Fruit fly (Drosophila melanogaster) whole organism, embryonic: ENCODE data around the gene CG5921.

ENCODE experiments used
- Ada2b ChIP-seq: fragments of 200-800 bp; sonication (Bioruptor generic); IDR thresholded peaks from 2 replicates; pipeline ENCODE4 v1.3.6; 2022; ENCODE audit warnings: missing biosample characterization, missing genetic modification characterization
- CG10209 ChIP-seq: fragments of 200-800 bp; sonication (Bioruptor generic); optimal IDR thresholded peaks from 3 replicates; lab custom pipeline; 2017; ENCODE audit warnings: missing biosample characterization, mild to moderate bottlenecking, missing genetic modification characterization, missing genetic modification reagents
- CG1024 ChIP-seq: fragments of 200-800 bp; sonication (Bioruptor generic); IDR thresholded peaks from 2 replicates; pipeline ENCODE4 v1.3.6; 2022; ENCODE audit warnings: missing biosample characterization, missing genetic modification characterization
- CG11696 ChIP-seq: fragments of 200-800 bp; sonication (Bioruptor generic); IDR thresholded peaks from 2 replicates; pipeline ENCODE4 v1.3.6; 2022; ENCODE audit warnings: missing biosample characterization, missing genetic modification characterization
- CG12236 ChIP-seq: fragments of 200-800 bp; sonication (Bioruptor generic); optimal IDR thresholded peaks from 2 replicates; lab custom pipeline; 2016; ENCODE audit warnings: missing biosample characterization, missing genetic modification characterization
- CG13123 ChIP-seq: fragments of 200-800 bp; sonication (Bioruptor generic); optimal IDR thresholded peaks from 2 replicates; lab custom pipeline; 2016; ENCODE audit warnings: missing biosample characterization, missing genetic modification characterization
- CG14441 ChIP-seq: fragments of 200-800 bp; sonication (Bioruptor generic); IDR thresholded peaks from 2 replicates; pipeline ENCODE4 v1.3.6; 2022; ENCODE audit warnings: missing biosample characterization, missing genetic modification characterization
- CG16815 ChIP-seq: fragments of 200-800 bp; sonication (Bioruptor generic); optimal IDR thresholded peaks from 3 replicates; lab custom pipeline; 2017; ENCODE audit warnings: missing biosample characterization, mild to moderate bottlenecking, missing genetic modification characterization
- CG17361 ChIP-seq: fragments of 200-800 bp; sonication (Bioruptor generic); IDR thresholded peaks from 3 replicates; pipeline ENCODE4 v1.3.6; 2022; ENCODE audit warnings: missing biosample characterization, missing genetic modification characterization
- CG17568 ChIP-seq: fragments of 200-800 bp; sonication (Bioruptor generic); optimal IDR thresholded peaks from 2 replicates; lab custom pipeline; 2018; ENCODE audit warnings: missing biosample characterization, mild to moderate bottlenecking, missing genetic modification characterization, moderate library complexity
- CG18262 ChIP-seq: fragments of 200-800 bp; optimal IDR thresholded peaks from 3 replicates; lab custom pipeline; 2019; ENCODE audit warnings: missing biosample characterization, mild to moderate bottlenecking, missing genetic modification characterization, moderate library complexity
- CG18764 ChIP-seq: fragments of 200-800 bp; sonication (Bioruptor generic); optimal IDR thresholded peaks from 3 replicates; lab custom pipeline; 2016; ENCODE audit warnings: missing biosample characterization, missing genetic modification characterization
- CG4707 ChIP-seq: fragments of 200-800 bp; sonication (Bioruptor generic); optimal IDR thresholded peaks from 2 replicates; lab custom pipeline; 2018; ENCODE audit warnings: missing biosample characterization, mild to moderate bottlenecking, missing genetic modification characterization, moderate library complexity
- CG4820 ChIP-seq: fragments of 200-800 bp; sonication (Bioruptor generic); optimal IDR thresholded peaks from 3 replicates; lab custom pipeline; 2016; ENCODE audit warnings: missing biosample characterization, missing genetic modification characterization
- CG6689 ChIP-seq: fragments of 200-800 bp; sonication (Bioruptor generic); IDR thresholded peaks from 2 replicates; pipeline ENCODE4 v1.3.6; 2022; ENCODE audit warnings: missing biosample characterization, missing genetic modification characterization
- CG7556 ChIP-seq: fragments of 200-800 bp; sonication (Bioruptor generic); optimal IDR thresholded peaks from 2 replicates; lab custom pipeline; 2017; ENCODE audit warnings: missing biosample characterization, mild to moderate bottlenecking, missing genetic modification characterization
- CHES-1-like ChIP-seq: fragments of 200-800 bp; sonication (Bioruptor generic); optimal IDR thresholded peaks from 2 replicates; lab custom pipeline; 2016; ENCODE audit warnings: missing biosample characterization, missing genetic modification characterization
- Camta ChIP-seq: fragments of 200-800 bp; sonication (Bioruptor generic); optimal IDR thresholded peaks from 2 replicates; lab custom pipeline; 2016; ENCODE audit warnings: missing biosample characterization, missing genetic modification characterization
- CoRest ChIP-seq: fragments of 200-800 bp; sonication (Bioruptor generic); optimal IDR thresholded peaks from 3 replicates; lab custom pipeline; 2018; ENCODE audit warnings: missing biosample characterization, mild to moderate bottlenecking, missing genetic modification characterization, moderate library complexity
- Dbx ChIP-seq: fragments of 200-800 bp; sonication (Bioruptor generic); IDR thresholded peaks from 3 replicates; pipeline ENCODE4 v1.3.6; 2022; ENCODE audit warnings: missing biosample characterization, missing genetic modification characterization
- Dfd ChIP-seq, 2 experiments: fragments of >200 bp; optimal IDR thresholded peaks; 2 replicates each; lab custom pipeline; 2017; ENCODE audit warnings: missing biosample characterization in 2 of 2, missing genetic modification characterization in 2 of 2
- Drgx ChIP-seq: fragments of 200-800 bp; sonication (Bioruptor generic); IDR thresholded peaks from 2 replicates; pipeline ENCODE4 v1.3.6; 2022; ENCODE audit warnings: missing biosample characterization, missing genetic modification characterization
- Hand ChIP-seq: fragments of 200-800 bp; sonication (Bioruptor generic); optimal IDR thresholded peaks from 2 replicates; lab custom pipeline; 2017; ENCODE audit warnings: mild to moderate bottlenecking, missing biosample characterization, missing genetic modification reagents, missing genetic modification characterization
- Mes4 ChIP-seq: fragments of 200-800 bp; sonication (Bioruptor generic); optimal IDR thresholded peaks from 2 replicates; lab custom pipeline; 2016; ENCODE audit warnings: missing biosample characterization, missing genetic modification characterization
- Myb ChIP-seq: fragments of 200-800 bp; sonication (Bioruptor generic); optimal IDR thresholded peaks from 2 replicates; lab custom pipeline; 2016; ENCODE audit warnings: missing biosample characterization, missing genetic modification characterization
- NC2α ChIP-seq: fragments of 200-800 bp; sonication (Bioruptor generic); optimal IDR thresholded peaks from 2 replicates; lab custom pipeline; 2016; ENCODE audit warnings: missing biosample characterization, missing genetic modification characterization
- Sin3A ChIP-seq: fragments of >200 bp; optimal IDR thresholded peaks from 2 replicates; lab custom pipeline; 2018
- TFAM ChIP-seq: fragments of 200-800 bp; sonication (Bioruptor generic); optimal IDR thresholded peaks from 2 replicates; lab custom pipeline; 2017; ENCODE audit warnings: missing biosample characterization, missing genetic modification characterization, inconsistent platforms
- Tbp ChIP-seq: fragments of >200 bp; optimal IDR thresholded peaks from 2 replicates; lab custom pipeline; 2018; ENCODE audit warnings: missing biosample characterization, missing genetic modification characterization
- bbx ChIP-seq: fragments of 200-800 bp; sonication (Bioruptor generic); IDR thresholded peaks from 2 replicates; pipeline ENCODE4 v1.3.6; 2022; ENCODE audit warnings: missing biosample characterization, missing genetic modification characterization; ENCODE audit not compliant: partially characterized antibody
- da ChIP-seq: fragments of 200-800 bp; sonication (Bioruptor generic); optimal IDR thresholded peaks from 2 replicates; lab custom pipeline; 2016; ENCODE audit warnings: missing biosample characterization, missing genetic modification characterization
- dmrt11E ChIP-seq: fragments of 200-800 bp; sonication (Bioruptor generic); optimal IDR thresholded peaks from 3 replicates; lab custom pipeline; 2018; ENCODE audit warnings: missing biosample characterization, mild to moderate bottlenecking, missing genetic modification characterization, moderate library complexity
- dysf ChIP-seq: fragments of 200-800 bp; sonication (Bioruptor generic); IDR thresholded peaks from 3 replicates; pipeline ENCODE4 v1.3.6; 2022; ENCODE audit warnings: missing biosample characterization, missing genetic modification characterization
- en ChIP-seq: fragments of 200-800 bp; sonication (Bioruptor generic); optimal IDR thresholded peaks from 2 replicates; lab custom pipeline; 2016; ENCODE audit warnings: missing biosample characterization, missing genetic modification characterization
- eve ChIP-seq, 2 experiments: fragments of >200 bp; optimal IDR thresholded peaks; 2 replicates each; lab custom pipeline; 2017; ENCODE audit warnings: missing biosample characterization in 2 of 2, missing genetic modification characterization in 2 of 2
- grau ChIP-seq: fragments of 200-800 bp; optimal IDR thresholded peaks from 3 replicates; lab custom pipeline; 2019; ENCODE audit warnings: missing biosample characterization, mild to moderate bottlenecking, missing genetic modification characterization, moderate library complexity
- gsb-n ChIP-seq: fragments of 200-800 bp; sonication (Bioruptor generic); optimal IDR thresholded peaks from 3 replicates; lab custom pipeline; 2018; ENCODE audit warnings: missing biosample characterization, mild to moderate bottlenecking, missing genetic modification characterization
- lbe ChIP-seq: fragments of 200-800 bp; sonication (Bioruptor generic); optimal IDR thresholded peaks from 2 replicates; lab custom pipeline; 2016; ENCODE audit warnings: missing biosample characterization, mild to moderate bottlenecking, missing genetic modification characterization
- lola ChIP-seq, 3 experiments: fragments of >200 bp in 2 of 3; fragments of 200-800 bp in 1 of 3; sonication (Bioruptor generic) in 1 of 3; optimal IDR thresholded peaks; 2 replicates each; lab custom pipeline; 2017 to 2019; ENCODE audit warnings: missing biosample characterization in 3 of 3, missing genetic modification characterization in 3 of 3, mild to moderate bottlenecking in 1 of 3, moderate library complexity in 1 of 3
- nom ChIP-seq: fragments of 200-800 bp; sonication (Bioruptor generic); optimal IDR thresholded peaks from 2 replicates; lab custom pipeline; 2017; ENCODE audit warnings: missing biosample characterization, missing genetic modification characterization, mild to moderate bottlenecking, moderate library complexity, missing genetic modification reagents
- p53 ChIP-seq: fragments of 200-800 bp; sonication (Bioruptor generic); optimal IDR thresholded peaks from 2 replicates; lab custom pipeline; 2016; ENCODE audit warnings: missing biosample characterization, missing genetic modification characterization
- phol ChIP-seq: fragments of 200-800 bp; sonication (Bioruptor generic); optimal IDR thresholded peaks from 3 replicates; lab custom pipeline; 2018; ENCODE audit warnings: missing biosample characterization, mild to moderate bottlenecking, missing genetic modification characterization, moderate library complexity
- prd ChIP-seq, 3 experiments: fragments of >200 bp in 2 of 3; fragments of 200-800 bp in 1 of 3; sonication (Bioruptor generic) in 1 of 3; optimal IDR thresholded peaks in 2 of 3; IDR thresholded peaks in 1 of 3; 2 replicates in 2 of 3; 3 replicates in 1 of 3; pipeline versions ENCODE4 v1.3.6 to Lab custom; 2017 to 2022; ENCODE audit warnings: missing biosample characterization in 1 of 3, missing genetic modification characterization in 1 of 3
- rib ChIP-seq: fragments of 200-800 bp; sonication (Bioruptor generic); IDR thresholded peaks from 2 replicates; pipeline ENCODE4 v1.3.6; 2022; ENCODE audit warnings: missing biosample characterization, missing genetic modification characterization
- row ChIP-seq: fragments of 200-800 bp; sonication (Bioruptor generic); IDR thresholded peaks from 3 replicates; pipeline ENCODE4 v1.3.6; 2022; ENCODE audit warnings: missing biosample characterization, missing genetic modification characterization
- sens ChIP-seq: fragments of 200-800 bp; sonication (Bioruptor generic); peaks from one replicate; lab custom pipeline; 2016; ENCODE audit warnings: missing biosample characterization, missing genetic modification characterization
- sens-2 ChIP-seq: fragments of 200-800 bp; sonication (Bioruptor generic); IDR thresholded peaks from 2 replicates; pipeline ENCODE4 v1.3.6; 2022; ENCODE audit warnings: missing biosample characterization, missing genetic modification characterization
- tup ChIP-seq: fragments of 200-800 bp; sonication (Bioruptor generic); optimal IDR thresholded peaks from 2 replicates; lab custom pipeline; 2016; ENCODE audit warnings: missing biosample characterization, mild to moderate bottlenecking, missing genetic modification characterization, moderate library complexity
- unpg ChIP-seq: fragments of 200-800 bp; sonication (Bioruptor generic); optimal IDR thresholded peaks from 3 replicates; lab custom pipeline; 2018; ENCODE audit warnings: missing biosample characterization, mild to moderate bottlenecking, missing genetic modification characterization, moderate library complexity

The CG5921 gene

DNA sequence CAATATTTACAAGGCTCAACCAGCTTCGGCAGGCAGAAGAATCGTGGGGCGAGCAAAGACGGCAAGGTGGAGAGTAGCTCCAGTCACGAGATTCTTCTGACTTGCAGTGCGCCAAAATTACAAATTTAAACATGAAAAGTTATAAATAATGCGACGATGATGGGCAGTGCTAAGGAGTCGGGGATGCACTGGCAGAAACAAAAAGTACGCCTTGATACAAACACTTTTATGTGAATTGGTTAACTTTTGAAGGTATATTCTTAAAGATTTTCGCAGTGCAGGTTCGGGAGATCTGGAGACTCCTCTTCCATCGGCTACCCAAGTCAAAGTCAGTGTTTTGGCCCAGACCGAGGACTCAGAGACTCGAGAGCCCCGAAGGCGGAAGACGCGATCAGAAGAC, 29.2 kb upstream of the CG5921 start:
- TF ChIP-seq bbx (GFP tag; lab: Robert Waterston, UW) (no peak), CHES-1-like (GFP tag; lab: Kevin White, UChicago) (no peak), lbe (GFP tag; lab: Kevin White, UChicago) (peak; percentile 39), eve (GFP tag; optimal IDR thresholded peaks at IDR 0.05; lab: Kevin White, UChicago) (no peak)
- TF ChIP-seq, all 482 proteins: peak for 1

DNA sequence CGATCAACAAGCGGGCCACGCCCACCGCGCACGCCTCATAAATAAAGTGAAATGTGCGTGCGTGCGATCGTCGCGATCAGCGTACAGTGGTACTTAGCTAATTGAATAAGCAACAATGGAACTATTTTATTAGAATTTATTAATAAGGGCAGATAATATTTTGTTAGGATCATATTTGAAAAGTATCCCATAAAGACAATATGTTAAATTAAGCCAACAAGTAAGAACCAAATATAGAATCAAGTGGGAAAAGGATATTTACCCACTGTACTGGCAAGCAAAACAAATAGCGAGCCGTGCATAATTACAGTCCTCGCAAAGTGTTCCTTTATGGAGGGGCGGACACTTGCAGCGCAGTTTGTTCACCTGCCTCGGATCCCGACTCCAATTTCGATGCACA, 28.5 kb upstream of the CG5921 start:
- no peak for TF ChIP-seq CG13123 (GFP tag; lab: Kevin White, UChicago)
- no peak for TF ChIP-seq CHES-1-like (GFP tag; lab: Kevin White, UChicago)
- TF ChIP-seq CG18262 (tag; lab: Kevin White, UChicago), result peak; percentile 26
- TF ChIP-seq TFAM (GFP tag; lab: Kevin White, UChicago), result no peak
- no peak for TF ChIP-seq Hand (GFP tag; lab: Kevin White, UChicago)
- TF ChIP-seq CG6689 (GFP tag; lab: Robert Waterston, UW), result peak; percentile 22; the same call in 1 of the 2 replicates
- 0 out of 3 replicates have a peak, but pooled peaks have one; percentile 17 for TF ChIP-seq CG17361 (GFP tag; lab: Robert Waterston, UW)
- no peak for TF ChIP-seq CG1024 (GFP tag; lab: Robert Waterston, UW)
- TF ChIP-seq rib (GFP tag; lab: Robert Waterston, UW), result no peak
- TF ChIP-seq Mes4 (GFP tag; lab: Kevin White, UChicago), result no peak
- no peak for TF ChIP-seq CG17568
- TF ChIP-seq prd (optimal IDR thresholded peaks at IDR 0.05; lab: Kevin White, UChicago), result no peak
- peak; percentile 54; the same call in 2 of the 3 replicates for TF ChIP-seq prd (GFP tag; IDR thresholded peaks at IDR 0.05; lab: Robert Waterston, UW)
- TF ChIP-seq CG12236 (GFP tag; lab: Kevin White, UChicago), result no peak
- no peak for TF ChIP-seq CG18764 (GFP tag; lab: Kevin White, UChicago)
- TF ChIP-seq row, result 0 out of 3 replicates have a peak, but pooled peaks have one; percentile 7
- TF ChIP-seq CG4707, result no peak
- TF ChIP-seq CoRest (tag; lab: Kevin White, UChicago), result no peak
- TF ChIP-seq unpg (GFP tag; lab: Kevin White, UChicago), result no peak
- TF ChIP-seq Dfd (GFP tag; optimal IDR thresholded peaks at IDR 0.05; lab: Kevin White, UChicago), result no peak
- no peak for TF ChIP-seq NC2α (GFP tag; lab: Kevin White, UChicago)
- TF ChIP-seq nom (GFP tag; lab: Kevin White, UChicago), result peak; percentile 24
- no peak for TF ChIP-seq CG16815 (GFP tag; lab: Kevin White, UChicago)
- TF ChIP-seq Dbx (GFP tag; lab: Robert Waterston, UW), result no peak
- TF ChIP-seq Myb (GFP tag; lab: Kevin White, UChicago), result no peak
- TF ChIP-seq Sin3A, result no peak
- no peak for TF ChIP-seq CG7556 (GFP tag; lab: Kevin White, UChicago)
- TF ChIP-seq en (GFP tag; lab: Kevin White, UChicago), result no peak
- TF ChIP-seq dysf, result no peak; the same call in 2 of the 3 replicates
- no peak for TF ChIP-seq CG14441 (GFP tag; lab: Robert Waterston, UW)
- peak in 1 of 3 experiments; percentile 25 for TF ChIP-seq lola (GFP tag; optimal IDR thresholded peaks at IDR 0.05; lab: Kevin White, UChicago)
- TF ChIP-seq p53 (GFP tag; lab: Kevin White, UChicago), result no peak
- peak; percentile 25 for TF ChIP-seq grau
- TF ChIP-seq dmrt11E (tag; lab: Kevin White, UChicago), result peak; percentile 47
- no peak for TF ChIP-seq Camta (GFP tag; lab: Kevin White, UChicago)
- TF ChIP-seq CG11696 (GFP tag; lab: Robert Waterston, UW), result no peak
- 0 out of 2 replicates have a peak, but pooled peaks have one; percentile 12 for TF ChIP-seq Drgx (GFP tag; lab: Robert Waterston, UW)
- no peak for TF ChIP-seq Ada2b
- TF ChIP-seq CG10209, result no peak
- no peak for TF ChIP-seq sens-2 (GFP tag; lab: Robert Waterston, UW)
- no peak for TF ChIP-seq gsb-n
- peak; percentile 15 for TF ChIP-seq phol (tag; lab: Kevin White, UChicago)
- peak; percentile 69 for TF ChIP-seq sens (GFP tag; lab: Kevin White, UChicago)
- no peak for TF ChIP-seq CG4820 (GFP tag; lab: Kevin White, UChicago)
- no peak for TF ChIP-seq Tbp (GFP tag; lab: Kevin White, UChicago)
- no peak for TF ChIP-seq da (GFP tag; lab: Kevin White, UChicago)
- TF ChIP-seq tup, result no peak
